Worm (Caenorhabditis elegans): ENCODE measurements around the gene F26F2.10.

F26F2.10 gene

ce11 chrV:20580511-20581040 is 14.1 kb downstream of the F26F2.10 start, which contains the start of gene F26F2.7 (continued):
- TF ChIP-seq nhr-85 (tag) (peak; percentile 87), fkh-4 (tag; optimal IDR thresholded peaks at IDR 0.05; ENCODE audit: borderline replicate concordance) (peak; percentile 69), lin-15B (tag; optimal IDR thresholded peaks at IDR 0.05) (no peak), unc-98 (GFP tag; IDR thresholded peaks at IDR 0.05) (no peak), aly-2 (tag; optimal IDR thresholded peaks at IDR 0.05) (no peak), nhr-90 (tag; optimal IDR thresholded peaks at IDR 0.05; ENCODE audit: poor library complexity) (peak; percentile 90), unc-86 (tag; optimal IDR thresholded peaks at IDR 0.05) (peak; percentile 79), nhr-19 (GFP tag; conservative IDR thresholded peaks at IDR 0.05) (peak; percentile 83), zag-1 (tag; optimal IDR thresholded peaks at IDR 0.05) (no peak), snpc-4 (tag; optimal IDR thresholded peaks at IDR 0.05) (peak; percentile 81), hlh-17 (GFP tag; optimal IDR thresholded peaks at IDR 0.05; ENCODE audit: borderline replicate concordance) (no peak), fkh-10 (GFP tag; optimal IDR thresholded peaks at IDR 0.05) (peak; percentile 17), fos-1 (tag; optimal IDR thresholded peaks at IDR 0.05) (peak; percentile 28), F16B12.6 (tag; optimal IDR thresholded peaks at IDR 0.05) (peak; percentile 53), mab-9 (GFP tag; IDR thresholded peaks at IDR 0.05) (peak; percentile 45; the same call in 1 of the 2 replicates), skn-1 (tag; optimal IDR thresholded peaks at IDR 0.05) (peak; percentile 57), ceh-88 (GFP tag; IDR thresholded peaks at IDR 0.05) (peak; percentile 70), unc-30 (tag; optimal IDR thresholded peaks at IDR 0.05) (no peak), mdl-1 (tag; optimal IDR thresholded peaks at IDR 0.05) (peak in 1 of 2 experiments; percentile 88), jun-1 (tag; optimal IDR thresholded peaks at IDR 0.05) (peak; percentile 40), pag-3 (tag; optimal IDR thresholded peaks at IDR 0.05; ENCODE audit: borderline replicate concordance, insufficient read depth) (no peak), lin-35 (GFP tag; optimal IDR thresholded peaks at IDR 0.05) (peak; percentile 76 to 84), fkh-8 (tag; optimal IDR thresholded peaks at IDR 0.05) (peak; percentile 87), grh-1 (GFP tag; IDR thresholded peaks at IDR 0.05) (peak; percentile 66; the same call in 1 of the 2 replicates), ceh-90 (tag; optimal IDR thresholded peaks at IDR 0.05) (no peak), irx-1 (tag; optimal IDR thresholded peaks at IDR 0.05) (peak; percentile 88), swsn-7 (tag; optimal IDR thresholded peaks at IDR 0.05) (peak; percentile 90), pqm-1 (tag; optimal IDR thresholded peaks at IDR 0.05) (no peak), vab-15 (tag; optimal IDR thresholded peaks at IDR 0.05) (no peak), efl-3 (GFP tag; optimal IDR thresholded peaks at IDR 0.05) (peak; percentile 46), xbp-1 (tag; optimal IDR thresholded peaks at IDR 0.05) (peak; percentile 89), zip-4 (GFP tag; optimal IDR thresholded peaks at IDR 0.05) (peak; percentile 72), ceh-63 (GFP tag; optimal IDR thresholded peaks at IDR 0.05) (no peak), lir-3 (tag; optimal IDR thresholded peaks at IDR 0.05; ENCODE audit: poor library complexity) (no peak), rnt-1 (tag; optimal IDR thresholded peaks at IDR 0.05) (no peak), lin-39 (tag; optimal IDR thresholded peaks at IDR 0.05) (peak; percentile 80), dpl-1 (GFP tag; optimal IDR thresholded peaks at IDR 0.05) (peak; percentile 65 to 81 (median 79)), egl-27 (tag; optimal IDR thresholded peaks at IDR 0.05) (no peak), dsc-1 (tag; optimal IDR thresholded peaks at IDR 0.05) (peak; percentile 93), lin-13 (GFP tag; optimal IDR thresholded peaks at IDR 0.05) (peak; percentile 80), efl-1 (optimal IDR thresholded peaks at IDR 0.05) (peak; percentile 64 to 73), efl-1 (GFP tag; optimal IDR thresholded peaks at IDR 0.05 in 1 of 2) (peak; percentile 75 to 96), mef-2 (tag; optimal IDR thresholded peaks at IDR 0.05) (peak; percentile 23), ztf-11 (tag; optimal IDR thresholded peaks at IDR 0.05) (peak in 1 of 2 experiments; percentile 67), tbx-2 (tag; optimal IDR thresholded peaks at IDR 0.05) (peak; percentile 89), C16A3.4 (tag; optimal IDR thresholded peaks at IDR 0.05) (peak; percentile 82), ceh-8 (GFP tag; optimal IDR thresholded peaks at IDR 0.05) (peak; percentile 30), nhr-20 (tag; optimal IDR thresholded peaks at IDR 0.05) (peak; percentile 88), blmp-1 (tag; optimal IDR thresholded peaks at IDR 0.05) (peak; percentile 11), ztf-4 (tag; optimal IDR thresholded peaks at IDR 0.05) (no peak), unc-130 (tag; optimal IDR thresholded peaks at IDR 0.05) (peak; percentile 86), nhr-84 (tag; optimal IDR thresholded peaks at IDR 0.05) (no peak)
